Worm (Caenorhabditis elegans) whole organism, early embryonic: Measurements from ENCODE around the gene cht-2.

Source experiments
- B0310.2 ChIP-seq: sonication (generic microtip); optimal IDR thresholded peaks from 2 replicates; lab custom pipeline; 2016; ENCODE audit warnings: mild to moderate bottlenecking, missing genetic modification characterization, missing compliant biosample characterization
- aly-1 ChIP-seq: sonication (generic microtip); optimal IDR thresholded peaks from 2 replicates; lab custom pipeline; 2016; ENCODE audit warnings: missing genetic modification characterization, missing compliant biosample characterization
- ama-1 ChIP-seq: fragments of 150-350 bp; optimal IDR thresholded peaks from 2 replicates; lab custom pipeline; 2014
- ets-7 ChIP-seq: sonication (generic microtip); optimal IDR thresholded peaks from 2 replicates; lab custom pipeline; 2016; ENCODE audit warnings: missing genotype, missing genetic modification characterization, missing compliant biosample characterization
- flt-1 ChIP-seq: fragments of 200-800 bp; sonication (Bioruptor generic); IDR thresholded peaks from 2 replicates; pipeline ENCODE4 v1.3.6; 2022; ENCODE audit warnings: missing genetic modification characterization, missing compliant biosample characterization
- tbx-11 ChIP-seq: fragments of 200-800 bp; sonication (Bioruptor generic); IDR thresholded peaks from 2 replicates; pipeline ENCODE4 v1.3.6; 2022; ENCODE audit warnings: missing genetic modification characterization, missing compliant biosample characterization
- tra-4 ChIP-seq: sonication (generic microtip); optimal IDR thresholded peaks from 2 replicates; lab custom pipeline; 2017; ENCODE audit warnings: missing genetic modification characterization, missing compliant biosample characterization

DNA sequence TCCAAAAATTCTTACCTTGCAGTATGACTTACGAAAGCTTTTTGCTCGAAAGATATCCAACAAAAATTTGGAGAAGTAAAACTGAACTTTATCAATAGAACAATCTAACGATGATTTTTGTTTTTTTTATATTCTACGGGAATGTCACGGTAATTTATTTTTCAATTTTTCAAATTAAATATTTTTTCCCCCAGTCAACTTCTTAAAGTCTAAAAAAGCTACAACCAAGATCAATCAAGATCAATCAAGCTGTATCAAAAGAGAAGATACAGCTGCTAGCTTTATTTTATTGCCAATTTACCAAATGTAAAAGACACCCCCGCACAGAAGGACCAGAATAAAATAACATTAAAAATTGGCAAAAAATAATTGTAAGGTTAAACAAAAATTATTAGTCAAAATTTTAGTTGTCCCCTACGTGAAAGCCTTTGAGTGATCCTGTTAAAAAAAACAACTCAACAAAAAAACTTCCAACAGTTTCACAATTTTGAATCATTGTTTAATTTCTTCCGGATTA is 45.4 kb upstream of the cht-2 start, which contains the start of the genes M05D6.1 and M05D6.3:
- TF ChIP-seq B0310.2 (tag; lab: Kevin White, UChicago) (no peak), ama-1 (lab: Kevin White, UChicago) (no peak), ets-7 (tag; lab: Kevin White, UChicago) (no peak), flt-1 (GFP tag; lab: Robert Waterston, UW) (no peak), aly-1 (no peak), tbx-11 (no peak), tra-4 (no peak)
